Worm (Caenorhabditis elegans) whole organism, mixed stage, embryonic: ENCODE results near the gene srx-54.

Source experiments
- M03D4.4 ChIP-seq: sonication (generic microtip); optimal IDR thresholded peaks from 2 replicates; lab custom pipeline; 2017; ENCODE audit warnings: mild to moderate bottlenecking, missing genetic modification characterization, missing compliant biosample characterization
- bed-3 ChIP-seq: fragments of 200-800 bp; sonication (Bioruptor generic); optimal IDR thresholded peaks from 3 replicates; lab custom pipeline; 2018; ENCODE audit warnings: mild to moderate bottlenecking, missing genetic modification characterization, moderate library complexity, missing compliant biosample characterization
- blmp-1 ChIP-seq: fragments of 150-350 bp; optimal IDR thresholded peaks from 2 replicates; lab custom pipeline; 2014; ENCODE audit warnings: missing biosample characterization, missing genetic modification characterization
- ceh-43 ChIP-seq: fragments of 200-800 bp; sonication (Bioruptor generic); optimal IDR thresholded peaks from 2 replicates; lab custom pipeline; 2018; ENCODE audit warnings: mild to moderate bottlenecking, missing genetic modification characterization, moderate library complexity, missing compliant biosample characterization
- ceh-83 ChIP-seq: fragments of 200-800 bp; sonication (Bioruptor generic); optimal IDR thresholded peaks from 2 replicates; lab custom pipeline; 2018; ENCODE audit warnings: mild to moderate bottlenecking, missing genetic modification characterization, missing compliant biosample characterization
- ces-1 ChIP-seq: fragments of 150-350 bp; optimal IDR thresholded peaks from 2 replicates; lab custom pipeline; 2014; ENCODE audit warnings: missing biosample characterization, missing genetic modification reagents, missing genetic modification characterization
- drap-1 ChIP-seq: fragments of 200-800 bp; sonication (Bioruptor generic); optimal IDR thresholded peaks from 3 replicates; lab custom pipeline; 2018; ENCODE audit warnings: mild to moderate bottlenecking, missing genetic modification characterization, missing compliant biosample characterization
- elt-1 ChIP-seq: sonication (generic microtip); optimal IDR thresholded peaks from 2 replicates; lab custom pipeline; 2017; ENCODE audit warnings: missing genetic modification characterization, mild to moderate bottlenecking, missing compliant biosample characterization, antibody characterized with exemption, moderate library complexity, borderline replicate concordance; ENCODE audit not compliant: insufficient read depth
- elt-3 ChIP-seq: fragments of 150-350 bp; optimal IDR thresholded peaks from 2 replicates; lab custom pipeline; 2014; ENCODE audit warnings: missing biosample characterization, missing genetic modification characterization
- ham-2 ChIP-seq: fragments of 200-800 bp; sonication (Bioruptor generic); optimal IDR thresholded peaks from 2 replicates; lab custom pipeline; 2018; ENCODE audit warnings: mild to moderate bottlenecking, missing genetic modification characterization, missing compliant biosample characterization
- hlh-1 ChIP-seq: fragments of 150-350 bp; optimal IDR thresholded peaks from 2 replicates; lab custom pipeline; 2014; ENCODE audit warnings: missing biosample characterization, missing genetic modification reagents, missing genetic modification characterization
- lin-13 ChIP-seq: fragments of 150-350 bp; optimal IDR thresholded peaks from 2 replicates; lab custom pipeline; 2014; ENCODE audit warnings: missing biosample characterization, missing genetic modification characterization
- lin-32 ChIP-seq: fragments of 200-800 bp; sonication (Bioruptor generic); optimal IDR thresholded peaks from 2 replicates; lab custom pipeline; 2018; ENCODE audit warnings: mild to moderate bottlenecking, missing genetic modification characterization, missing compliant biosample characterization
- lsy-2 ChIP-seq: fragments of 150-350 bp; optimal IDR thresholded peaks from 2 replicates; lab custom pipeline; 2014; ENCODE audit warnings: missing biosample characterization, missing genetic modification characterization
- mab-5 ChIP-seq: fragments of 150-350 bp; optimal IDR thresholded peaks from 2 replicates; lab custom pipeline; 2014; ENCODE audit warnings: missing biosample characterization, missing genetic modification characterization
- mep-1 ChIP-seq: fragments of 150-350 bp; optimal IDR thresholded peaks from 2 replicates; lab custom pipeline; 2017; ENCODE audit warnings: missing biosample characterization, missing genetic modification reagents, missing genetic modification characterization, inconsistent platforms
- mls-2 ChIP-seq: sonication (generic microtip); optimal IDR thresholded peaks from 2 replicates; lab custom pipeline; 2016; ENCODE audit warnings: mild to moderate bottlenecking, missing genetic modification characterization, moderate library complexity, missing compliant biosample characterization
- nhr-12 ChIP-seq: fragments of 150-350 bp; optimal IDR thresholded peaks from 2 replicates; lab custom pipeline; 2014; ENCODE audit warnings: missing biosample characterization, missing genetic modification characterization
- nhr-2 ChIP-seq: fragments of 150-350 bp; optimal IDR thresholded peaks from 2 replicates; lab custom pipeline; 2014; ENCODE audit warnings: missing biosample characterization, missing genetic modification characterization
- nhr-28 ChIP-seq: fragments of 150-350 bp; optimal IDR thresholded peaks from 2 replicates; lab custom pipeline; 2014; ENCODE audit warnings: missing biosample characterization, missing genetic modification characterization
- nhr-76 ChIP-seq: sonication (generic microtip); optimal IDR thresholded peaks from 2 replicates; lab custom pipeline; 2017; ENCODE audit warnings: missing biosample characterization, missing genetic modification characterization
- pha-4 ChIP-seq: fragments of 150-350 bp; optimal IDR thresholded peaks from 2 replicates; lab custom pipeline; 2018; ENCODE audit warnings: missing biosample characterization, missing genetic modification reagents, missing genetic modification characterization
- sem-2 ChIP-seq: fragments of 200-800 bp; sonication (Bioruptor generic); optimal IDR thresholded peaks from 2 replicates; lab custom pipeline; 2018; ENCODE audit warnings: mild to moderate bottlenecking, missing genetic modification characterization, missing compliant biosample characterization
- snpc-4 ChIP-seq: fragments of 150-350 bp; optimal IDR thresholded peaks from 2 replicates; lab custom pipeline; 2014; ENCODE audit warnings: missing biosample characterization, missing genetic modification characterization
- sptf-1 ChIP-seq: sonication (generic microtip); optimal IDR thresholded peaks from 2 replicates; lab custom pipeline; 2017; ENCODE audit warnings: mild to moderate bottlenecking, missing genetic modification characterization, moderate library complexity, missing compliant biosample characterization
- tbx-8 ChIP-seq: fragments of 200-800 bp; sonication (Bioruptor generic); optimal IDR thresholded peaks from 2 replicates; lab custom pipeline; 2018; ENCODE audit warnings: mild to moderate bottlenecking, missing genetic modification characterization, moderate library complexity, missing compliant biosample characterization
- unc-39 ChIP-seq: fragments of 150-350 bp; optimal IDR thresholded peaks from 2 replicates; lab custom pipeline; 2014; ENCODE audit warnings: missing biosample characterization, missing genetic modification characterization
- unc-62 ChIP-seq: fragments of 150-350 bp; optimal IDR thresholded peaks from 2 replicates; lab custom pipeline; 2014; ENCODE audit warnings: missing biosample characterization, missing genetic modification reagents, missing genetic modification characterization
- zip-8 ChIP-seq: fragments of 150-350 bp; optimal IDR thresholded peaks from 2 replicates; lab custom pipeline; 2014; ENCODE audit warnings: missing biosample characterization, missing genetic modification characterization
- ztf-11 ChIP-seq: fragments of 150-350 bp; optimal IDR thresholded peaks from 2 replicates; lab custom pipeline; 2014; ENCODE audit warnings: missing biosample characterization, missing genetic modification characterization

The srx-54 gene

DNA sequence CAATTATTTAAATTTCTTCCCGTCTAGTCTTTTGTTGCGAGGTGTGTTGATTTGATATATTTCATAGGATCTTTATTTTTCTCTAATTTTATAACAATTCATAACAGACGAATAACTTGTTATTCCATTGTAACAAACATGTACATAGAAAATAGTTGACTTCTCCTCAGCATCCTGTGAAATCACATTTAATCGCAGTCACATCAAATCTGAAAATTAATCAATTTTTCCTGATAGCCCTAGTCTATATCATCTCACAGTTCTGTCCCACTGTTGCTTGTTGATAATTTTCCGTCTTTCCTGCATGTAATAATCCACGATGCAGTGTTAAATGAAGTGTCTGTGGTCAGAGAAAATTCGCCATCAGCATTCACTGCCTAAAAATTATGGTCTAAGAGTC is 12.8 kb downstream of the srx-54 start:
- TF ChIP-seq mep-1 (tag; lab: Kevin White, UChicago) = no peak
- no peak for TF ChIP-seq sptf-1 (tag; lab: Kevin White, UChicago)
- TF ChIP-seq lin-32 (GFP tag; lab: Kevin White, UChicago) = no peak
- TF ChIP-seq ztf-11 (tag; lab: Kevin White, UChicago) = no peak
- TF ChIP-seq blmp-1 (tag; lab: Kevin White, UChicago) = no peak
- no peak for TF ChIP-seq drap-1 (GFP tag; lab: Kevin White, UChicago)
- TF ChIP-seq, all 35 proteins: peak for 0

DNA sequence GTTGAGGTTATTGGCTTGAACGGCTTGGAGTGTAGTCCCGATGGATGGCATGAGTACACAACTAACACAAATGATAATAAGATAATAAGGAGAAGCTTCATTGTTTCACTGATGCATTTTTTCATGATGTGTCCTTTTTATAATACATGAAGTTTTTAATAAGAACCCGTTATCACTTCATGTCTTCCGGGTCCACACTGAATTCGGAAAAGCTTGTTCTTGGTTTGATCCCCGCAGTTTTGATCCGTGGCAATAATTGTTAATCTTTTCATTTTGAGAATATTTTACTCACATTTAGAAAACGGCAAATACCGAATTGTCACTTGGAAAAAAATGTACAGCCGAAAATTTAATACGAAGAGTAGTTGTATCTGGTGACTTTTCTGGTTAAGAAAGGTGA is 13.6 kb downstream of the srx-54 start, which contains the start of gene Y102A5C.27:
Y102A5C.27 (minus strand) TSS at position 101 of the 400 bp plus-strand sequence.
- no peak for TF ChIP-seq ces-1 (GFP tag; lab: Kevin White, UChicago)
- no peak for TF ChIP-seq nhr-12 (tag; lab: Kevin White, UChicago)
- no peak for TF ChIP-seq mep-1 (tag; lab: Kevin White, UChicago)
- TF ChIP-seq unc-39 (tag; lab: Kevin White, UChicago) = no peak
- TF ChIP-seq M03D4.4 (tag; lab: Kevin White, UChicago) = no peak
- TF ChIP-seq lin-32 (GFP tag; lab: Kevin White, UChicago) = no peak
- no peak for TF ChIP-seq elt-1
- no peak for TF ChIP-seq ham-2 (GFP tag; lab: Kevin White, UChicago)
- no peak for TF ChIP-seq tbx-8
- TF ChIP-seq, all 35 proteins: peak for 0

- no peak for TF ChIP-seq zip-8
- TF ChIP-seq drap-1 (GFP tag; lab: Kevin White, UChicago) = no peak
- no peak for TF ChIP-seq ceh-43 (GFP tag; lab: Kevin White, UChicago)
- no peak for TF ChIP-seq mls-2
- no peak for TF ChIP-seq mab-5 (tag; lab: Kevin White, UChicago)
- no peak for TF ChIP-seq nhr-12 (tag; lab: Kevin White, UChicago)
- no peak for TF ChIP-seq M03D4.4 (tag; lab: Kevin White, UChicago)
- TF ChIP-seq sem-2 (GFP tag; lab: Kevin White, UChicago) = no peak
- no peak for TF ChIP-seq lsy-2 (tag; lab: Kevin White, UChicago)
- no peak for TF ChIP-seq pha-4 (tag; lab: Kevin White, UChicago)
These were observed 16.7 kb downstream of the srx-54 start, which contains the start of gene srz-95 for ce11 chrV:16991734-16992133. Gene srz-95, plus strand, starts transcription at chrV:16992034.

DNA sequence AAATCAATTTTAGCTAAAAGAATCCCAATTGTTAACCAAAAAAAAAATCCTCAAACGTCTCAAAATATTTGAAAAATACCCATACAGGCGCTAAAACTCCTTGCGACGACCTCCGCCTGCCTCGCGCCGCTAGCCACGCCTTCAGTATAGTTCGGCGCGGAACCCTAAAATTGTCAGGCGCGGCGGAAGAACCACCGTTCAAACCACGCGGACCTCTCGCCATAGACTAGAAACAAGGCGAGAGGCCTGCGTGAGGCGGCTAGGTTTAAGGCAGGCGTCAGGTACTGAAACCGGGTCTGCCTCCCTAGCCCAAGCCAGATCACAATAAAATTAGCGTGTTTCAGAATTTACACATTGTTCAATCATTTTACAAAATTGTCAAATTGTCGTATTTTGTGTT is 17.4 kb downstream of the srx-54 start:
- TF ChIP-seq elt-1 (no peak), lin-13 (no peak), M03D4.4 (tag; lab: Kevin White, UChicago) (no peak), mep-1 (tag; lab: Kevin White, UChicago) (no peak), nhr-2 (tag; lab: Kevin White, UChicago) (no peak), bed-3 (GFP tag; lab: Kevin White, UChicago) (no peak), nhr-76 (tag; lab: Kevin White, UChicago) (no peak), unc-62 (no peak), snpc-4 (tag; lab: Kevin White, UChicago) (no peak)

ce11 chrV:17000204-17000603 is 25.2 kb downstream of the srx-54 start, which contains the start of gene str-217:
Gene str-217, minus strand, starts transcription at chrV:17000304.
- no peak for TF ChIP-seq ceh-83 (GFP tag; lab: Kevin White, UChicago)
- no peak for TF ChIP-seq lsy-2 (tag; lab: Kevin White, UChicago)
- no peak for TF ChIP-seq nhr-76 (tag; lab: Kevin White, UChicago)
- TF ChIP-seq mls-2 = no peak
- no peak for TF ChIP-seq blmp-1 (tag; lab: Kevin White, UChicago)
- TF ChIP-seq unc-39 (tag; lab: Kevin White, UChicago) = no peak
- TF ChIP-seq tbx-8 = no peak
- TF ChIP-seq sptf-1 (tag; lab: Kevin White, UChicago) = no peak
- TF ChIP-seq ztf-11 (tag; lab: Kevin White, UChicago) = no peak
- no peak for TF ChIP-seq elt-3
- no peak for TF ChIP-seq ham-2 (GFP tag; lab: Kevin White, UChicago)
- TF ChIP-seq lin-32 (GFP tag; lab: Kevin White, UChicago) = no peak
- no peak for TF ChIP-seq sem-2 (GFP tag; lab: Kevin White, UChicago)
- TF ChIP-seq hlh-1 = no peak
- TF ChIP-seq bed-3 (GFP tag; lab: Kevin White, UChicago) = no peak
- TF ChIP-seq unc-62 = no peak
- no peak for TF ChIP-seq nhr-28 (tag; lab: Kevin White, UChicago)
- TF ChIP-seq M03D4.4 (tag; lab: Kevin White, UChicago) = no peak
